Fruit fly (Drosophila melanogaster): ENCODE results near the gene CG42831.

The CG42831 gene

DNA sequence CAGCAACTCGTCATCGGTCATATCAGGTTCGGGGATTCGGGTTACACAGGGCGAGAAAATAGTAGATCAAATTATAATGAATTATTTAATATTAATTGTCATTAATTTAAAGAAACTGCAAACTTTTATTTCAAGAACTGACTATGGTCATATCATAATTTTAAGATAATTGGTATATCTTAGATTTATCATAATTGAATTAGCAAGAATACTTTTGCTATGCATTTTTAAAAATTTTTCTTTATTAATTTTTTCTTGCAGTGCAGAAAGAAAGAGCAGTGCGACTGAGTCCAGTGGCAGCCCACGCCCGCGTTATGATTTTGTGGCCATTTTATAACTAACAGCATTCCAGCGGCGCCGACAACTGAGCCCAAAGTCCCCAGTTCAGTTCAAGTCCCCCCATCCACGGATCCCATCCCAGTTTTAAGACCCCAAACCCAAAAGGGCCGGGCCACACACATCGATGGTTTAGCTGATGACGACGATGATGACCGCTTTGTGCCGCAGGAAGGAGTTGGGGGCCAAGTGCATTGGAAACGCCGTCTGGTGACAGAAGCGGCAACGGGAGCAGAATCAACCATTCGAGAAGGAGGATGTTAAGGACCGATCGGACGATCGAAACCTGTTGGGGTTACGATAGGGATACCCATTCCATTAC is 42.0 kb upstream of the CG42831 start (continued):
- TF ChIP-seq bsh (GFP tag; optimal IDR thresholded peaks at IDR 0.05) (peak in 1 of 2 experiments; percentile 91), CG6254 (GFP tag; optimal IDR thresholded peaks at IDR 0.05) (peak; percentile 75), zfh1 (GFP tag; IDR thresholded peaks at IDR 0.05) (peak; percentile 56; the same call in 1 of the 3 replicates), CHES-1-like (GFP tag; optimal IDR thresholded peaks at IDR 0.05) (no peak), CG3281 (GFP tag; optimal IDR thresholded peaks at IDR 0.05) (peak; percentile 43), CG17186 (GFP tag; optimal IDR thresholded peaks at IDR 0.05) (no peak), CG2202 (tag; optimal IDR thresholded peaks at IDR 0.05) (peak; percentile 82), CG6175 (GFP tag; IDR thresholded peaks at IDR 0.05) (no peak), CG10267 (tag; optimal IDR thresholded peaks at IDR 0.05) (peak; percentile 85), B-H1 (GFP tag; IDR thresholded peaks at IDR 0.05) (no peak), Mes4 (GFP tag; optimal IDR thresholded peaks at IDR 0.05) (no peak), Sin3A (optimal IDR thresholded peaks at IDR 0.05) (no peak), tx (GFP tag; optimal IDR thresholded peaks at IDR 0.05) (no peak), bigmax (GFP tag; optimal IDR thresholded peaks at IDR 0.05) (no peak), ro (GFP tag; IDR thresholded peaks at IDR 0.05) (no peak; the same call in 1 of the 2 replicates), Sox102F (GFP tag; optimal IDR thresholded peaks at IDR 0.05) (peak; percentile 68), slou (GFP tag; optimal IDR thresholded peaks at IDR 0.05) (no peak), grau (tag; optimal IDR thresholded peaks at IDR 0.05) (peak; percentile 80), unpg (GFP tag; optimal IDR thresholded peaks at IDR 0.05) (peak; percentile 67), vvl (GFP tag; IDR thresholded peaks at IDR 0.05) (peak; percentile 76), bbx (GFP tag; IDR thresholded peaks at IDR 0.05; ENCODE audit: partially characterized antibody) (no peak), stwl (tag; optimal IDR thresholded peaks at IDR 0.05) (peak; percentile 24), Dad (GFP tag; optimal IDR thresholded peaks at IDR 0.05) (no peak), Mad (GFP tag; optimal IDR thresholded peaks at IDR 0.05) (no peak), CG14965 (GFP tag; optimal IDR thresholded peaks at IDR 0.05; ENCODE audit: borderline replicate concordance) (no peak), CG1603 (tag; optimal IDR thresholded peaks at IDR 0.05) (peak; percentile 12), CG16815 (GFP tag; optimal IDR thresholded peaks at IDR 0.05) (peak; percentile 59), CG8944 (GFP tag; optimal IDR thresholded peaks at IDR 0.05) (no peak), Mrtf (GFP tag; IDR thresholded peaks at IDR 0.05) (no peak), Optix (GFP tag; IDR thresholded peaks at IDR 0.05) (no peak; the same call in 2 of the 3 replicates), Sry-δ (GFP tag; optimal IDR thresholded peaks at IDR 0.05) (no peak), tup (GFP tag; optimal IDR thresholded peaks at IDR 0.05) (no peak), CG2889 (GFP tag; IDR thresholded peaks at IDR 0.05) (no peak), cwo (GFP tag; optimal IDR thresholded peaks at IDR 0.05) (peak; percentile 26), CG9609 (GFP tag; optimal IDR thresholded peaks at IDR 0.05) (no peak), Dfd (GFP tag; optimal IDR thresholded peaks at IDR 0.05) (no peak), ranshi (GFP tag; IDR thresholded peaks at IDR 0.05) (peak; percentile 67; the same call in 1 of the 2 replicates), repo (GFP tag; optimal IDR thresholded peaks at IDR 0.05) (no peak), CG4617 (GFP tag; optimal IDR thresholded peaks at IDR 0.05; ENCODE audit: borderline replicate concordance) (no peak), dpn (GFP tag; optimal IDR thresholded peaks at IDR 0.05) (peak in 1 of 2 experiments; percentile 28), Trl (optimal IDR thresholded peaks at IDR 0.05) (no peak), Trl (GFP tag; optimal IDR thresholded peaks at IDR 0.05) (no peak), CG17802 (tag; optimal IDR thresholded peaks at IDR 0.05) (no peak), cato (GFP tag; optimal IDR thresholded peaks at IDR 0.05; ENCODE audit: borderline replicate concordance) (no peak), pfk (GFP tag; optimal IDR thresholded peaks at IDR 0.05) (no peak), kni (GFP tag; optimal IDR thresholded peaks at IDR 0.05) (peak; percentile 60), prd (optimal IDR thresholded peaks at IDR 0.05) (no peak), prd (GFP tag; IDR thresholded peaks at IDR 0.05) (peak; percentile 63), MTF-1 (GFP tag; optimal IDR thresholded peaks at IDR 0.05; ENCODE audit: borderline replicate concordance) (no peak), CG7928 (GFP tag; optimal IDR thresholded peaks at IDR 0.05) (peak; percentile 2), CG14441 (GFP tag; IDR thresholded peaks at IDR 0.05) (no peak)

Data from whole organism, embryonic.